Worm (Caenorhabditis elegans): Measurements from ENCODE around the gene arrd-2.

DNA sequence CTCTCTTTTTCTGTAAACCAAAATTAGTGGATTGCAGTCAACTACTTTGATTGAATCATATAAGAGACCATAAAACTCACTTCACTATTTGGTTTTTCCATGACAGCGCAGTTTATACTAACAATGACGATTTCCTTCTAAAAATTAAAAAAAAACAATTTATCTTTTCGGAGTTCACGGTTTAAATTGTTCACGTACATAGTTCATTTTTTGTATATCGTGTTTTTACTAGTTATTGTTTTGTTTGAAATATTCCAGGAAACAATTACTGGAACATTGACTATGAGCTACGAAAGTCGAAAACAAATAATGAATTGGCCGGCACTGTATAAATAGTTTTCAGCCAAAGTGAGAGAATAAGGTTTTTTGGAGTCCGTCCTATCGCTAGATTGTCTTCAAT is 14.8 kb upstream of the arrd-2 start, which contains the start of gene lido-17:
- TF ChIP-seq dve-1 (tag; optimal IDR thresholded peaks at IDR 0.05): no peak
- TF ChIP-seq ceh-9 (tag; optimal IDR thresholded peaks at IDR 0.05): no peak
- no peak for TF ChIP-seq hlh-30 (tag; optimal IDR thresholded peaks at IDR 0.05; ENCODE audit: insufficient read depth)
- no peak for TF ChIP-seq ahr-1 (tag; optimal IDR thresholded peaks at IDR 0.05)
- TF ChIP-seq pat-9 (tag; optimal IDR thresholded peaks at IDR 0.05): no peak
- TF ChIP-seq hlh-15 (tag; optimal IDR thresholded peaks at IDR 0.05): no peak
- no peak for TF ChIP-seq ztf-16 (tag; optimal IDR thresholded peaks at IDR 0.05)
- no peak for TF ChIP-seq elt-2 (tag; optimal IDR thresholded peaks at IDR 0.05)
- no peak for TF ChIP-seq unc-3 (GFP tag; conservative IDR thresholded peaks at IDR 0.05)
- no peak for TF ChIP-seq unc-3 (tag; optimal IDR thresholded peaks at IDR 0.05)
- no peak for TF ChIP-seq ama-1 (optimal IDR thresholded peaks at IDR 0.05)
- no peak for TF ChIP-seq sox-4 (tag; optimal IDR thresholded peaks at IDR 0.05)
